Worm (Caenorhabditis elegans) whole organism, young adult: Measurements from ENCODE around the gene vms-1.

Experiments
- B0035.1 ChIP-seq: sonication (generic microtip); optimal IDR thresholded peaks from 2 replicates; lab custom pipeline; 2016; ENCODE audit warnings: missing genetic modification characterization, mild to moderate bottlenecking, missing compliant biosample characterization, missing genotype, missing genetic modification reagents
- C06A6.2 ChIP-seq: fragments of 200-800 bp; sonication (Bioruptor generic); conservative IDR thresholded peaks from 2 replicates; pipeline ENCODE4 v1.3.6; 2022; ENCODE audit warnings: missing genetic modification characterization, missing compliant biosample characterization
- F23B12.7 ChIP-seq: sonication (generic microtip); optimal IDR thresholded peaks from 2 replicates; lab custom pipeline; 2017; ENCODE audit warnings: missing genetic modification characterization, mild to moderate bottlenecking, missing compliant biosample characterization, antibody characterized with exemption, moderate library complexity; ENCODE audit not compliant: insufficient read depth
- F55B11.4 ChIP-seq: sonication (generic microtip); optimal IDR thresholded peaks from 2 replicates; lab custom pipeline; 2016; ENCODE audit warnings: missing compliant biosample characterization, missing genetic modification characterization, borderline replicate concordance; ENCODE audit not compliant: insufficient read depth
- F57A8.1 ChIP-seq: fragments of 200-800 bp; sonication (Bioruptor generic); optimal IDR thresholded peaks from 2 replicates; lab custom pipeline; 2018; ENCODE audit warnings: mild to moderate bottlenecking, missing genetic modification characterization, moderate library complexity, missing compliant biosample characterization
- K12H6.12 ChIP-seq: fragments of 200-800 bp; sonication (Bioruptor generic); optimal IDR thresholded peaks from 2 replicates; lab custom pipeline; 2018; ENCODE audit warnings: mild to moderate bottlenecking, missing genetic modification characterization, missing compliant biosample characterization
- T07F8.4 ChIP-seq: sonication (generic microtip); optimal IDR thresholded peaks from 2 replicates; lab custom pipeline; 2016; ENCODE audit warnings: mild to moderate bottlenecking, missing genetic modification characterization, moderate library complexity, missing compliant biosample characterization
- Y53G8AR.9 ChIP-seq: fragments of 200-800 bp; sonication (Bioruptor generic); conservative IDR thresholded peaks from 2 replicates; pipeline ENCODE4 v1.3.6; 2022; ENCODE audit warnings: missing genetic modification reagents, missing genetic modification characterization, missing compliant biosample characterization
- Y56A3A.18 ChIP-seq: fragments of 200-800 bp; sonication (Bioruptor generic); IDR thresholded peaks from 2 replicates; pipeline ENCODE4 v1.3.6; 2022; ENCODE audit warnings: missing genetic modification reagents, missing genetic modification characterization, missing compliant biosample characterization
- Y79H2A.3 ChIP-seq: fragments of 200-800 bp; sonication (Bioruptor generic); conservative IDR thresholded peaks from 2 replicates; pipeline ENCODE4 v1.3.6; 2022; ENCODE audit warnings: missing genetic modification reagents, missing genetic modification characterization, missing compliant biosample characterization
- akir-1 ChIP-seq: fragments of 200-800 bp; sonication (Bioruptor generic); optimal IDR thresholded peaks from 2 replicates; lab custom pipeline; 2018; ENCODE audit warnings: mild to moderate bottlenecking, missing genetic modification characterization, moderate library complexity, missing compliant biosample characterization
- ama-1 ChIP-seq, 3 experiments: fragments of 150-350 bp in 1 of 3; sonication (generic microtip) in 2 of 3; optimal IDR thresholded peaks; 2 replicates each; lab custom pipeline; 2014 to 2018; ENCODE audit warnings: missing biosample characterization in 2 of 3, missing genetic modification characterization in 2 of 3, missing genetic modification reagents in 2 of 3
- aptf-2 ChIP-seq: fragments of 200-800 bp; sonication (Bioruptor generic); conservative IDR thresholded peaks from 2 replicates; pipeline ENCODE4 v1.3.6; 2022; ENCODE audit warnings: missing genetic modification reagents, missing genetic modification characterization, missing compliant biosample characterization
- attf-5 ChIP-seq: fragments of 200-800 bp; sonication (Bioruptor generic); optimal IDR thresholded peaks from 2 replicates; lab custom pipeline; 2018; ENCODE audit warnings: mild to moderate bottlenecking, missing genetic modification characterization, missing compliant biosample characterization
- attf-6 ChIP-seq: fragments of 200-800 bp; sonication (Bioruptor generic); IDR thresholded peaks from 2 replicates; pipeline ENCODE4 v1.3.6; 2022; ENCODE audit warnings: missing genetic modification reagents, missing genetic modification characterization, missing compliant biosample characterization
- dox-1 ChIP-seq: fragments of 200-800 bp; sonication (Bioruptor generic); IDR thresholded peaks from 2 replicates; pipeline ENCODE4 v1.3.6; 2022; ENCODE audit warnings: missing genetic modification reagents, missing genetic modification characterization, missing compliant biosample characterization
- dpff-1 ChIP-seq: sonication (generic microtip); optimal IDR thresholded peaks from 2 replicates; lab custom pipeline; 2017; ENCODE audit warnings: mild to moderate bottlenecking, missing genetic modification characterization, missing compliant biosample characterization
- egrh-3 ChIP-seq: fragments of 200-800 bp; sonication (Bioruptor generic); IDR thresholded peaks from 2 replicates; pipeline ENCODE4 v1.3.6; 2022; ENCODE audit warnings: missing genetic modification reagents, missing genetic modification characterization, missing compliant biosample characterization
- ets-4 ChIP-seq: fragments of 200-800 bp; sonication (Bioruptor generic); optimal IDR thresholded peaks from 2 replicates; lab custom pipeline; 2018; ENCODE audit warnings: mild to moderate bottlenecking, missing genetic modification characterization, missing compliant biosample characterization
- gei-17 ChIP-seq: fragments of 200-800 bp; sonication (Bioruptor generic); optimal IDR thresholded peaks from 2 replicates; lab custom pipeline; 2018; ENCODE audit warnings: mild to moderate bottlenecking, missing genetic modification characterization, missing compliant biosample characterization
- hmg-1.2 ChIP-seq: fragments of 200-800 bp; sonication (Bioruptor generic); IDR thresholded peaks from 2 replicates; pipeline ENCODE4 v1.3.6; 2022; ENCODE audit warnings: missing genetic modification reagents, missing genetic modification characterization, missing compliant biosample characterization
- let-526 ChIP-seq: fragments of 200-800 bp; sonication (Bioruptor generic); IDR thresholded peaks from 2 replicates; pipeline ENCODE4 v1.3.6; 2022; ENCODE audit warnings: missing genetic modification reagents, missing genetic modification characterization, missing compliant biosample characterization
- lin-35 ChIP-seq, 3 experiments: fragments of 150-350 bp in 2 of 3; sonication (generic microtip) in 1 of 3; optimal IDR thresholded peaks; 2 replicates each; lab custom pipeline; 2014 to 2018; ENCODE audit warnings: missing biosample characterization in 3 of 3, missing genetic modification characterization in 3 of 3, missing genetic modification reagents in 3 of 3
- lin-40 ChIP-seq: sonication (generic microtip); optimal IDR thresholded peaks from 2 replicates; lab custom pipeline; 2016; ENCODE audit warnings: missing genetic modification characterization, mild to moderate bottlenecking, missing compliant biosample characterization, missing genotype, missing genetic modification reagents
- madf-10 ChIP-seq: sonication (generic microtip); optimal IDR thresholded peaks from 2 replicates; lab custom pipeline; 2016; ENCODE audit warnings: mild to moderate bottlenecking, missing genetic modification characterization, missing compliant biosample characterization
- madf-3 ChIP-seq: fragments of 200-800 bp; sonication (Bioruptor generic); IDR thresholded peaks from 2 replicates; pipeline ENCODE4 v1.3.6; 2022; ENCODE audit warnings: missing genetic modification reagents, missing genetic modification characterization, missing compliant biosample characterization
- nfya-2 ChIP-seq: fragments of 200-800 bp; sonication (Bioruptor generic); IDR thresholded peaks from 2 replicates; pipeline ENCODE4 v1.3.6; 2022; ENCODE audit warnings: missing genetic modification reagents, missing genetic modification characterization, missing compliant biosample characterization
- nfyb-1 ChIP-seq: fragments of 200-800 bp; sonication (Bioruptor generic); IDR thresholded peaks from 2 replicates; pipeline ENCODE4 v1.3.6; 2022; ENCODE audit warnings: missing genetic modification reagents, missing genetic modification characterization, missing compliant biosample characterization
- nhr-80 ChIP-seq: sonication (generic microtip); optimal IDR thresholded peaks from 2 replicates; lab custom pipeline; 2016; ENCODE audit warnings: missing genetic modification characterization, missing compliant biosample characterization
- pbrm-1 ChIP-seq: fragments of 200-800 bp; sonication (Bioruptor generic); IDR thresholded peaks from 2 replicates; pipeline ENCODE4 v1.3.6; 2022; ENCODE audit warnings: missing genetic modification reagents, missing genetic modification characterization, missing compliant biosample characterization
- rcor-1 ChIP-seq: fragments of 200-800 bp; sonication (Bioruptor generic); IDR thresholded peaks from 2 replicates; pipeline ENCODE4 v1.3.6; 2022; ENCODE audit warnings: missing genetic modification reagents, missing genetic modification characterization, missing compliant biosample characterization
- somi-1 ChIP-seq: fragments of 200-800 bp; sonication (Bioruptor generic); optimal IDR thresholded peaks from 2 replicates; lab custom pipeline; 2018; ENCODE audit warnings: mild to moderate bottlenecking, missing genetic modification characterization, missing compliant biosample characterization
- tbp1 ChIP-seq: fragments of 200-800 bp; sonication (Bioruptor generic); optimal IDR thresholded peaks from 2 replicates; lab custom pipeline; 2018; ENCODE audit warnings: mild to moderate bottlenecking, missing genetic modification characterization, missing compliant biosample characterization
- tbx-9 ChIP-seq: sonication (generic microtip); optimal IDR thresholded peaks from 2 replicates; lab custom pipeline; 2016; ENCODE audit warnings: borderline replicate concordance, missing genetic modification characterization, inconsistent platforms, missing compliant biosample characterization
- tlf-1 ChIP-seq: fragments of 200-800 bp; sonication (Bioruptor generic); optimal IDR thresholded peaks from 2 replicates; lab custom pipeline; 2018; ENCODE audit warnings: mild to moderate bottlenecking, missing genetic modification characterization, missing compliant biosample characterization
- unc-130 ChIP-seq: sonication (generic microtip); optimal IDR thresholded peaks from 2 replicates; lab custom pipeline; 2016; ENCODE audit warnings: missing genetic modification reagents, missing genetic modification characterization, missing compliant biosample characterization
- zfh-2 ChIP-seq: fragments of 200-800 bp; sonication (Bioruptor generic); conservative IDR thresholded peaks from 2 replicates; pipeline ENCODE4 v1.3.6; 2022; ENCODE audit warnings: missing genetic modification reagents, missing genetic modification characterization, missing compliant biosample characterization
- ztf-25 ChIP-seq: fragments of 200-800 bp; sonication (Bioruptor generic); IDR thresholded peaks from 2 replicates; pipeline ENCODE4 v1.3.6; 2022; ENCODE audit warnings: missing genetic modification reagents, missing genetic modification characterization, missing compliant biosample characterization
- ztf-3 ChIP-seq: fragments of 200-800 bp; sonication (Bioruptor generic); optimal IDR thresholded peaks from 2 replicates; lab custom pipeline; 2018; ENCODE audit warnings: mild to moderate bottlenecking, missing genetic modification characterization, missing compliant biosample characterization

Gene vms-1

DNA sequence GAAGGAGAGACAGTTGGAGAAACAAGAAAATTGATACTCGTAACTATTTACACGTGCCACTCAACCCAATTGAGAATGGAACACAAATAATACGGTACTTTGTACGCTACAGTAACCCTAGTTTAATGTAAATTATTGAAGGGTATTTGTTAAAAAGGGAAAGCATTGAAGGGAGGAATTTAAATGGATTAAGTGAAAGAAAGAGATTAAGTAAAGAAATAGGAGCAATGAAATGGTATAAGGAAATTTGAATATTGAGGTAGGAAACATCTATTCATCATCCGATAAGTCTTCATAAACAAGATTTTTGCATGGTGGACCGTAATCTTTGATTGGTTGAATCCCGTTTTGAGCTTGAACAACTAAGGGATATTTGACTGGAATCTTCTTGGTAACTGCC, 23.0 kb downstream of the vms-1 start:
- TF ChIP-seq egrh-3 (no peak), let-526 (GFP tag; lab: Robert Waterston, UW) (no peak), aptf-2 (GFP tag; lab: Robert Waterston, UW) (no peak), madf-3 (GFP tag; lab: Robert Waterston, UW) (no peak), nfya-2 (GFP tag; lab: Robert Waterston, UW) (no peak), dox-1 (no peak), tlf-1 (GFP tag; lab: Kevin White, UChicago) (no peak), rcor-1 (GFP tag; lab: Robert Waterston, UW) (no peak), nhr-80 (tag; lab: Kevin White, UChicago) (no peak)
- TF ChIP-seq, all 124 proteins: peak for 0

DNA sequence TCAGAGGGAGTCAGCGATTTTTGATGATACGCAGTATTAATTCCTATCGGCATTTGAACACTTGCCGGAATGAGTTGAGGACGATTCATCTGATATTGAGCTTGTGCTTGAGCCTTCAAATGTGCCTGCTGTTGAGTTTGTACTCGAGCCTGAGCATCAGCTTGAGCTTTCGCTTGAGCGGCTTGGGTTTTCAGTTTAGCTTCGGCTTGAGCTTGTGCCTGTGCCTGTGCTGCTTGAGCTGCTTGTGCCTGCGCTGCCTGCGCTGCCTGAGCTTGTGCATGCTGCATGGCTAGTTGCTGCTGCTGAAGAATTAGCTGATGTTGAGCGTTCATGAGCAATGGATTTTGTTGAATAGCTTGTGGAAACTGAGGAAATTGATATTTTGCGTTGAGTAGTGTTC, 27.5 kb downstream of the vms-1 start:
- TF ChIP-seq lin-40 (tag; lab: Kevin White, UChicago) (no peak), zfh-2 (peak; percentile 59), pbrm-1 (GFP tag; lab: Robert Waterston, UW) (no peak)

DNA sequence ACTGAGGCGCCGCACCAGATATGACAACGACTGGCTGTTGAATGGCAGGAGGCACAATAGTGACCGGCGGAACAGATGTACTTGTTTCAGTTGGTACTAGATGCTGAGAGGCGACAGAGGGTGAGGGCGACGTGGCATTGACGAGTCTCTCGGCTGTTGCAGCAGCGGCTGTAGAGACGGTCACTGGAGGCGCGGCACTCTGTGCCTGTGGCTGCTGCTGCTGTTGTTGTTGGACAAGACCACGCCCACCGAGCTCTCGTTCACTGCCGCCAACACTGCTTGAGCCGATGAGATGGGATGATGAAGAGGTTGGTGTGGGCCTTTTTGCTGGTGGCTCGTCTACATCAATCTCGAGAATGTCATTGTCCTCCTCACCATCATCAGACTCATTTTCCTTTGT, 28.8 kb downstream of the vms-1 start:
- TF ChIP-seq nfyb-1 (GFP tag; lab: Robert Waterston, UW) (no peak), egrh-3 (peak; percentile 54), ztf-25 (GFP tag; lab: Robert Waterston, UW) (no peak), zfh-2 (peak; percentile 85)

DNA sequence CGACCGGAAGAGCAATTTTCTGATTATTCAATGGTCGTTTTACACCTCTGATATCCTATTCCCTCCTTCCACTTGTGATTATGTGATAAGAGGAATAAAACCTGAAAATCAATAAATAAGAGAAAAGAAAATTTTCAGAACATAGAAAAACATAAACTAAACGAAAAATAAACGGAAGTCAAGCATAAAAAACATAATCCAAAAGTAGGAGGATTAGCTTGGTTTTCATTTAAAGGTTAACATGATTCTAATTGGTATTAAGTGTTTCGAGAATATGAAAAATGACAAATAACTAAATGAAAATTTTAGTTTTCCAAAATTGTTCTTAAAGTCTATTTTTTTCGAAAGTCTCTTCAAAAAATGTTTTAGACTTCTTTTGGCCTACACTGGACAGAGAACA, 32.8 kb downstream of the vms-1 start, which contains the start of gene gei-8:
Gene gei-8, minus strand, starts transcription at position 101 of the 400 bp plus-strand sequence.
- TF ChIP-seq ama-1 (optimal IDR thresholded peaks at IDR 0.05; lab: Kevin White, UChicago) (no peak), ama-1 (GFP tag; optimal IDR thresholded peaks at IDR 0.05; lab: Kevin White, UChicago) (no peak), Y53G8AR.9 (no peak), nfyb-1 (GFP tag; lab: Robert Waterston, UW) (no peak), F57A8.1 (GFP tag; lab: Kevin White, UChicago) (no peak), lin-40 (tag; lab: Kevin White, UChicago) (no peak), nhr-80 (tag; lab: Kevin White, UChicago) (no peak), Y56A3A.18 (GFP tag; lab: Robert Waterston, UW) (no peak)

DNA sequence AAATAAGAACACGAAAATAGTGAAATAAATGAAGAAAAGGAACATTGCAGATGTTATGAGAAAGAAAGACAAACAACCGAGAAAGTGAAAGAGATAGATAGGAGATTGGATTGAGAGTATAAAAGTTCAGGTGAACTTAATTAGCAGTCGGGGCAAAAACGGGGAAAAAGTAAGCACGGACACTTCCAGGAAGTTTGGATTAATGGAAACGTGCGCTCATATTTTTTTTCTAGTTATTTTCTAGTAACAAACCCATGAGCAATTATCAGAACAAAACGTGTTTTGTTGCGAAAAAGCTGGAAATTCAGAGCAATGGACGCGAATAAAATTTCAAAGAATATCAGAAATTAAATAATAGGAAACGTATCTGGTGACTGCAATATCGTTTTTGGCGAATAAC, 33.6 kb downstream of the vms-1 start:
- TF ChIP-seq ztf-3 (GFP tag; lab: Kevin White, UChicago) (no peak), B0035.1 (tag; lab: Kevin White, UChicago) (no peak), F55B11.4 (tag; lab: Kevin White, UChicago) (no peak), ets-4 (GFP tag; lab: Kevin White, UChicago) (no peak), dox-1 (no peak), madf-10 (no peak), nfyb-1 (GFP tag; lab: Robert Waterston, UW) (no peak), lin-40 (tag; lab: Kevin White, UChicago) (no peak), tbx-9 (tag; lab: Kevin White, UChicago) (no peak), C06A6.2 (no peak), unc-130 (GFP tag; lab: Kevin White, UChicago) (no peak), K12H6.12 (tag; lab: Kevin White, UChicago) (no peak), dpff-1 (no peak), akir-1 (GFP tag; lab: Kevin White, UChicago) (no peak), T07F8.4 (tag; lab: Kevin White, UChicago) (no peak)

DNA sequence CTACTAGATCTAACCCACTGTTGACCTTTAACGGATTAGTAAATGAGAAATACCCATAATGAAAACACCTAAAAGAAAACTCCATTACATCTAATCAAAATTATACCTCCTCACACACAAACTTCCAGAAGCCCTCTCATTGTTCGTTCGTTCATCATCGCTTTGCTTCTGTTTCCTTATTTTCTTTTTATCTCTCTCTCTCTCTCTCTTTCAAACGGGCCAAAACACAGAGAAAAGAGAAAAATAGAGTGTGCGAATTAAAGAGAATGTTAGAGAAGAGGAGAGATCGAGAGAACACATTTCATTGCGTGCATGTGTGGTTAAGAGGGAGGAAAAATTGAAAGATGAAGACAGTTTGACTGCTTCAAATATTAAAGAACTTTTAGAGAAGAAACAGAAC, 36.0 kb downstream of the vms-1 start:
- TF ChIP-seq lin-35 (GFP tag; optimal IDR thresholded peaks at IDR 0.05; lab: Kevin White, UChicago) = peak in 1 of 3 experiments; percentile 49
- TF ChIP-seq tbp1 = peak; percentile 4
- TF ChIP-seq hmg-1.2 (GFP tag; lab: Robert Waterston, UW) = peak; percentile 63; the same call in 1 of the 2 replicates
- TF ChIP-seq gei-17 (GFP tag; lab: Kevin White, UChicago) = no peak
- peak; percentile 44 for TF ChIP-seq lin-40 (tag; lab: Kevin White, UChicago)
- no peak for TF ChIP-seq Y79H2A.3 (GFP tag; lab: Robert Waterston, UW)
- peak; percentile 62 for TF ChIP-seq nhr-80 (tag; lab: Kevin White, UChicago)
- TF ChIP-seq attf-6 (GFP tag; lab: Robert Waterston, UW) = no peak
- peak; percentile 34 for TF ChIP-seq somi-1 (GFP tag; lab: Kevin White, UChicago)
- peak; percentile 9 for TF ChIP-seq attf-5 (GFP tag; lab: Kevin White, UChicago)
- TF ChIP-seq F23B12.7 (tag; lab: Kevin White, UChicago) = peak; percentile 54
